Worm (Caenorhabditis elegans) whole organism, L2 larva: ENCODE measurements around the gene ugt-5.

Experiments
- C34F6.9 ChIP-seq: fragments of 150-350 bp; optimal IDR thresholded peaks from 2 replicates; lab custom pipeline; 2014; ENCODE audit warnings: missing biosample characterization, missing genetic modification characterization
- dmd-4 ChIP-seq: sonication (generic microtip); optimal IDR thresholded peaks from 2 replicates; lab custom pipeline; 2017; ENCODE audit warnings: missing biosample characterization, missing genetic modification characterization
- elt-1 ChIP-seq: fragments of 150-350 bp; optimal IDR thresholded peaks from 2 replicates; lab custom pipeline; 2014; ENCODE audit warnings: missing biosample characterization, missing genetic modification characterization
- lin-39 ChIP-seq: fragments of 150-350 bp; optimal IDR thresholded peaks from 2 replicates; lab custom pipeline; 2014; ENCODE audit warnings: missing biosample characterization, missing genetic modification reagents, missing genetic modification characterization
- mdl-1 ChIP-seq, 2 experiments: fragments of 150-350 bp in 1 of 2; sonication (generic microtip) in 1 of 2; optimal IDR thresholded peaks; 2 replicates each; lab custom pipeline; 2017; ENCODE audit warnings: missing biosample characterization in 2 of 2, missing genetic modification characterization in 2 of 2
- nhr-237 ChIP-seq: fragments of 150-350 bp; optimal IDR thresholded peaks from 2 replicates; lab custom pipeline; 2014; ENCODE audit warnings: missing biosample characterization, missing genetic modification characterization
- nhr-25 ChIP-seq: fragments of 150-350 bp; sonication (generic microtip); optimal IDR thresholded peaks from 3 replicates; lab custom pipeline; 2014; ENCODE audit warnings: missing biosample characterization, missing genetic modification characterization
- snpc-4 ChIP-seq: fragments of 150-350 bp; optimal IDR thresholded peaks from 2 replicates; lab custom pipeline; 2014; ENCODE audit warnings: missing biosample characterization, missing genetic modification characterization
- unc-55 ChIP-seq: fragments of 150-350 bp; sonication (generic microtip); optimal IDR thresholded peaks from 3 replicates; lab custom pipeline; 2014; ENCODE audit warnings: missing biosample characterization, missing genetic modification reagents, missing genetic modification characterization
- unc-62 ChIP-seq: fragments of 150-350 bp; optimal IDR thresholded peaks from 2 replicates; lab custom pipeline; 2014; ENCODE audit warnings: missing biosample characterization, missing genetic modification reagents, missing genetic modification characterization
- ztf-4 ChIP-seq: fragments of 150-350 bp; optimal IDR thresholded peaks from 2 replicates; lab custom pipeline; 2014; ENCODE audit warnings: missing biosample characterization, missing genetic modification characterization

ce11 chrV:12818486-12818885 is 25.7 kb upstream of the ugt-5 start:
- TF ChIP-seq nhr-237 (tag; lab: Kevin White, UChicago): no peak
- no peak for TF ChIP-seq mdl-1 (tag; optimal IDR thresholded peaks at IDR 0.05; lab: Kevin White, UChicago)
- no peak for TF ChIP-seq lin-39 (tag; lab: Kevin White, UChicago)
- TF ChIP-seq nhr-25 (tag; lab: Kevin White, UChicago): no peak
- TF ChIP-seq unc-62 (GFP tag; lab: Kevin White, UChicago): no peak
- no peak for TF ChIP-seq unc-55 (GFP tag; lab: Kevin White, UChicago)
- no peak for TF ChIP-seq dmd-4 (tag; lab: Kevin White, UChicago)
- TF ChIP-seq C34F6.9 (tag; lab: Kevin White, UChicago): no peak
- TF ChIP-seq snpc-4 (tag; lab: Kevin White, UChicago): no peak
- TF ChIP-seq ztf-4 (tag; lab: Kevin White, UChicago): no peak
- no peak for TF ChIP-seq elt-1
